Worm (Caenorhabditis elegans): ENCODE measurements around the gene F23B2.10.

- TF ChIP-seq sptf-1 (tag; optimal IDR thresholded peaks at IDR 0.05), result no peak
- TF ChIP-seq ztf-11 (tag; optimal IDR thresholded peaks at IDR 0.05), result no peak
- no peak for TF ChIP-seq ceh-43 (GFP tag; optimal IDR thresholded peaks at IDR 0.05)
- TF ChIP-seq unc-62 (GFP tag; optimal IDR thresholded peaks at IDR 0.05), result no peak
- no peak for TF ChIP-seq pha-4 (tag; optimal IDR thresholded peaks at IDR 0.05)
- TF ChIP-seq bed-3 (GFP tag; optimal IDR thresholded peaks at IDR 0.05), result no peak
- no peak for TF ChIP-seq snpc-4 (tag; optimal IDR thresholded peaks at IDR 0.05)
These were observed 45.5 kb downstream of the F23B2.10 start, which contains the start of gene aly-1 for ce11 chrIV:9108631-9109030.

Measured in whole organism, mixed stage, embryonic.